Worm (Caenorhabditis elegans) whole organism, young adult: ENCODE results near the gene srh-78.

Experiments used
- B0019.2 ChIP-seq: fragments of 200-800 bp; sonication (Bioruptor generic); conservative IDR thresholded peaks from 2 replicates; pipeline ENCODE4 v1.3.6; 2022; ENCODE audit warnings: missing genetic modification reagents, missing genetic modification characterization, missing compliant biosample characterization
- T26A5.8 ChIP-seq: sonication (generic microtip); optimal IDR thresholded peaks from 2 replicates; lab custom pipeline; 2016; ENCODE audit warnings: missing genetic modification characterization, missing compliant biosample characterization
- atf-7 ChIP-seq: sonication (generic microtip); optimal IDR thresholded peaks from 2 replicates; lab custom pipeline; 2017; ENCODE audit warnings: mild to moderate bottlenecking, missing genetic modification characterization, missing compliant biosample characterization
- bed-2 ChIP-seq: fragments of 200-800 bp; sonication (Bioruptor generic); IDR thresholded peaks from 2 replicates; pipeline ENCODE4 v1.3.6; 2022; ENCODE audit warnings: missing genetic modification reagents, missing genetic modification characterization, missing compliant biosample characterization
- dpff-1 ChIP-seq: sonication (generic microtip); optimal IDR thresholded peaks from 2 replicates; lab custom pipeline; 2017; ENCODE audit warnings: mild to moderate bottlenecking, missing genetic modification characterization, missing compliant biosample characterization
- ets-4 ChIP-seq: fragments of 200-800 bp; sonication (Bioruptor generic); optimal IDR thresholded peaks from 2 replicates; lab custom pipeline; 2018; ENCODE audit warnings: mild to moderate bottlenecking, missing genetic modification characterization, missing compliant biosample characterization
- hrde-1 ChIP-seq: sonication (generic microtip); optimal IDR thresholded peaks from 2 replicates; lab custom pipeline; 2016; ENCODE audit warnings: missing genetic modification characterization, mild to moderate bottlenecking, missing compliant biosample characterization, moderate library complexity, missing genotype, missing genetic modification reagents, borderline replicate concordance
- let-526 ChIP-seq: fragments of 200-800 bp; sonication (Bioruptor generic); IDR thresholded peaks from 2 replicates; pipeline ENCODE4 v1.3.6; 2022; ENCODE audit warnings: missing genetic modification reagents, missing genetic modification characterization, missing compliant biosample characterization
- madf-10 ChIP-seq: sonication (generic microtip); optimal IDR thresholded peaks from 2 replicates; lab custom pipeline; 2016; ENCODE audit warnings: mild to moderate bottlenecking, missing genetic modification characterization, missing compliant biosample characterization
- mes-4 ChIP-seq: sonication (generic microtip); optimal IDR thresholded peaks from 2 replicates; lab custom pipeline; 2016; ENCODE audit warnings: missing genotype, missing genetic modification characterization, missing compliant biosample characterization
- nfya-1 ChIP-seq: sonication (generic microtip); optimal IDR thresholded peaks from 2 replicates; lab custom pipeline; 2017; ENCODE audit warnings: antibody characterized with exemption, missing compliant biosample characterization, missing genetic modification characterization, borderline replicate concordance; ENCODE audit not compliant: insufficient read depth
- nhr-27 ChIP-seq: fragments of 200-800 bp; sonication (Bioruptor generic); optimal IDR thresholded peaks from 2 replicates; lab custom pipeline; 2018; ENCODE audit warnings: mild to moderate bottlenecking, missing genetic modification characterization, moderate library complexity, missing compliant biosample characterization
- snpc-4 ChIP-seq, 5 experiments: fragments of 150-350 bp in 1 of 5; sonication (generic microtip) in 4 of 5; optimal IDR thresholded peaks; 2 replicates each; lab custom pipeline; 2014 to 2018; ENCODE audit warnings: missing genetic modification characterization in 5 of 5, missing biosample characterization in 3 of 5, antibody characterized with exemption in 2 of 5, mild to moderate bottlenecking in 2 of 5, missing compliant biosample characterization in 2 of 5, missing genotype in 2 of 5, moderate library complexity in 2 of 5, missing genetic modification reagents in 1 of 5
- ztf-22 ChIP-seq: fragments of 200-800 bp; sonication (Bioruptor generic); optimal IDR thresholded peaks from 2 replicates; lab custom pipeline; 2018; ENCODE audit warnings: mild to moderate bottlenecking, missing genetic modification characterization, moderate library complexity, missing compliant biosample characterization

- TF ChIP-seq nhr-27 (tag; lab: Kevin White, UChicago) (no peak), atf-7 (no peak), nfya-1 (tag; lab: Kevin White, UChicago) (no peak), ets-4 (GFP tag; lab: Kevin White, UChicago) (no peak), B0019.2 (GFP tag; lab: Robert Waterston, UW) (no peak), T26A5.8 (no peak), ztf-22 (GFP tag; lab: Kevin White, UChicago) (no peak), let-526 (GFP tag; lab: Robert Waterston, UW) (no peak), bed-2 (GFP tag; lab: Robert Waterston, UW) (no peak), hrde-1 (tag; lab: Kevin White, UChicago) (no peak), madf-10 (no peak), mes-4 (tag; lab: Kevin White, UChicago) (no peak), dpff-1 (tag; lab: Kevin White, UChicago) (no peak), snpc-4 (GFP tag; optimal IDR thresholded peaks at IDR 0.05; lab: Kevin White, UChicago) (no peak), snpc-4 (tag; optimal IDR thresholded peaks at IDR 0.05; lab: Kevin White, UChicago) (no peak)
Measured at ce11 chrV:201300-201699, 15.6 kb upstream of the srh-78 start, which contains the start of gene trpp-1.
